Comparison of ENCODE assay signal across 2 fruit fly cellular contexts in the genomic region with DNA sequence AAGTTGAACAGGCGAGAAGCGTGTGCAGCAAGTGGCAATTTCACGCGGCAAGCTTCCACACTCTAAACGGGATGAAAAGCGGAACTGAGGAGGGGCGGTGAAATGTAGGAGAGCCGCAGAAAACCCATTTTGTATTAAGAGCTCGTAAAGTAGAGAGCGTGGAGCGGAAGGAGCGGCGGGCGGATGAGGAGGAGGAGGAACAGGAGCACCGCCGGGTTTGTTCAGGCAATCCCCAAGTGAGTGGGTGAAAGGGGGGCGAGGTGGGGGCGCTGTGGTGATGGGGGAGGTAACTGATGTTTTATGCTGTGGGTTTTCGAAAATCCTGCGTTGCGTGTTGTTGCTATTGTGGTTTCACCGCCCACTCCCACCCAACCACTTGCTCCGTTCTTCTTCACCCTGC.
TF ChIP-seq lines count a peak whose summit lies in the region.

No protein-coding gene starts in this region.

- no peak for TF ChIP-seq CTCF in whole organism, embryonic (GFP tag; optimal IDR thresholded peaks at IDR 0.05; lab: Kevin White, UChicago)

TF ChIP-seq in whole organism, embryonic, 481 proteins besides CTCF, POLR2A, EP300 and RAD21:
- TF ChIP-seq CG10979 (tag; optimal IDR thresholded peaks at IDR 0.05; lab: Kevin White, UChicago) (no peak), abd-A (tag; optimal IDR thresholded peaks at IDR 0.05; lab: Kevin White, UChicago) (peak; percentile 85), CG31224 (GFP tag; IDR thresholded peaks at IDR 0.05; lab: Robert Waterston, UW) (peak; percentile 84), crol (GFP tag; IDR thresholded peaks at IDR 0.05; lab: Robert Waterston, UW) (peak; percentile 83), nau (GFP tag; optimal IDR thresholded peaks at IDR 0.05; lab: Kevin White, UChicago) (no peak), Rfx (GFP tag; IDR thresholded peaks at IDR 0.05; lab: Robert Waterston, UW) (0 out of 2 replicates have a peak, but pooled peaks have one; percentile 6), CG8944 (GFP tag; optimal IDR thresholded peaks at IDR 0.05; lab: Kevin White, UChicago) (no peak), CG12391 (tag; optimal IDR thresholded peaks at IDR 0.05; lab: Kevin White, UChicago) (no peak), ken (GFP tag; IDR thresholded peaks at IDR 0.05; lab: Robert Waterston, UW) (peak; percentile 10; the same call in 1 of the 3 replicates), chinmo (GFP tag; IDR thresholded peaks at IDR 0.05; lab: Robert Waterston, UW; ENCODE audit: partially characterized antibody) (0 out of 4 replicates have a peak, but pooled peaks have one; percentile 20), twi (tag; optimal IDR thresholded peaks at IDR 0.05; lab: Kevin White, UChicago) (no peak), CG15696 (tag; optimal IDR thresholded peaks at IDR 0.05; lab: Kevin White, UChicago) (no peak), wek (GFP tag; optimal IDR thresholded peaks at IDR 0.05; lab: Kevin White, UChicago) (no peak), CG13894 (tag; optimal IDR thresholded peaks at IDR 0.05; lab: Kevin White, UChicago) (peak; percentile 10)

TF ChIP-seq in whole organism, prepupa, 60 proteins besides CTCF, POLR2A, EP300 and RAD21:
- TF ChIP-seq fd59A (GFP tag; optimal IDR thresholded peaks at IDR 0.05; lab: Kevin White, UChicago): no peak
- peak; percentile 5 for TF ChIP-seq CG7368 (GFP tag; optimal IDR thresholded peaks at IDR 0.05; lab: Kevin White, UChicago)
- TF ChIP-seq net (GFP tag; optimal IDR thresholded peaks at IDR 0.05; lab: Kevin White, UChicago): no peak
- 0 out of 3 replicates have a peak, but pooled peaks have one; percentile 26 for TF ChIP-seq CG6163 (GFP tag; IDR thresholded peaks at IDR 0.05; lab: Robert Waterston, UW)
TF ChIP-seq in whole organism, prepupa: peak in this region for 2.
